Worm (Caenorhabditis elegans): ENCODE data around the gene clc-1.

The clc-1 gene

DNA sequence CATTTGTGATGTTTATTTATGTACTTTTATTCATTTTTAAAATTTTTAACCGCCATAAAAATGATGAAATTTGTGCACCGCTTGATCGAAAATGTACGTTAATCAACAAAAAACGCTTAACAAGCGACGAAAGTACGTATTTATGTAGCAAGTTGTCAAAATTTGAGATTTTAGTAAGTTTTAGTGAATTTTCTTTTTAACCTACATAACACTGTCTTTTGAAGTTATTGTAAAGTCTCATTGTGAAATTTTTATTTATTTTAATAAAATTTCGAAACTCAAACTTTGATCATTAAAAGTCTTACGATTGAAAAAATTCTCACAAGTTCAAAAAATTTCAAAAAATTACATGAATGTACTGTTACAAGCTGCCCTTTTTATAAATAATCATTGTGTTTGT lies 50.1 kb downstream of the clc-1 start:
- TF ChIP-seq him-1 (tag; optimal IDR thresholded peaks at IDR 0.05), result no peak
- no peak for TF ChIP-seq W03F9.2 (tag; optimal IDR thresholded peaks at IDR 0.05)
- TF ChIP-seq dao-5 (tag; optimal IDR thresholded peaks at IDR 0.05), result no peak

DNA sequence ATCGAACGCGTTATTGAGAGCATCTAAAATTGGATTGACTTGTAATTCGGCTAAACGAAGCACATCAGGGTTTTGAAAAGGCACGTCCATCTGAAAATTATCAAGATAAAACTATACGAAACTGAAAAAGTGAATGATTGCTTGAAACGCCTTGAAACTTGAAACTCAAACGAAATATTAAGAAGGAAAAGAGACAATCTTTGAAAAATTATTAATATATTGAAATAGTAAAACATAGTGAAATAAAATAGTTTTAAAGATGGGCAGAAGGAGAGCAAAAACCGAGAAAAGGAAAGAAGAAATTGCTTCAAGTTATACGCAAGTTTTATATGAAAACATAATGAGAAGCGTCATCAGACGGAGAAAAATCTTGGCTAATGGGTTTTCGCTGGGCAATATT lies 50.8 kb downstream of the clc-1 start, which contains the start of gene W02H3.3:
Gene W02H3.3, minus strand, starts transcription at position 101 of the 400 bp plus-strand sequence.
- TF ChIP-seq W03F9.2 (tag; optimal IDR thresholded peaks at IDR 0.05) (no peak), dao-5 (tag; optimal IDR thresholded peaks at IDR 0.05) (no peak)

Measured in whole organism, L4/young adult.